Fruit fly (Drosophila melanogaster) whole organism, embryonic: ENCODE measurements around the gene CG42792.

Experiments used
- Adf1 ChIP-seq: fragments of 200-800 bp; sonication (Bioruptor generic); IDR thresholded peaks from 2 replicates; pipeline ENCODE4 v1.3.6; 2022; ENCODE audit warnings: missing biosample characterization, missing genetic modification characterization
- Antp ChIP-seq: fragments of 200-800 bp; sonication (Bioruptor generic); optimal IDR thresholded peaks from 3 replicates; lab custom pipeline; 2016; ENCODE audit warnings: missing biosample characterization, missing genetic modification characterization
- Awh ChIP-seq: fragments of 200-800 bp; sonication (Bioruptor generic); IDR thresholded peaks from 2 replicates; pipeline ENCODE4, ENCODE4 v1.3.6; 2022; ENCODE audit warnings: missing biosample characterization, missing genetic modification characterization
- CG10366 ChIP-seq: fragments of 200-800 bp; sonication (Bioruptor generic); IDR thresholded peaks from 2 replicates; pipeline ENCODE4 v1.3.6; 2022; ENCODE audit warnings: missing biosample characterization, missing genetic modification characterization
- CG10543 ChIP-seq: fragments of 200-800 bp; sonication (Bioruptor generic); optimal IDR thresholded peaks from 3 replicates; lab custom pipeline; 2017; ENCODE audit warnings: missing biosample characterization, mild to moderate bottlenecking, missing genetic modification characterization, moderate library complexity
- CG11085 ChIP-seq: fragments of 200-800 bp; sonication (Bioruptor generic); IDR thresholded peaks from 2 replicates; pipeline ENCODE4 v1.3.6; 2022; ENCODE audit warnings: missing biosample characterization, missing genetic modification characterization
- CG12071 ChIP-seq: fragments of 200-800 bp; sonication (Bioruptor generic); optimal IDR thresholded peaks from 3 replicates; lab custom pipeline; 2018; ENCODE audit warnings: missing biosample characterization, mild to moderate bottlenecking, missing genetic modification characterization
- CG1233 ChIP-seq: fragments of 200-800 bp; sonication (Bioruptor generic); optimal IDR thresholded peaks from 4 replicates; lab custom pipeline; 2018; ENCODE audit warnings: missing biosample characterization, mild to moderate bottlenecking, missing genetic modification characterization
- CG17612 ChIP-seq: fragments of 200-800 bp; sonication (Bioruptor generic); IDR thresholded peaks from 2 replicates; pipeline ENCODE4 v1.3.6; 2022; ENCODE audit warnings: missing biosample characterization, missing genetic modification characterization
- CG1792 ChIP-seq: fragments of 200-800 bp; sonication (Bioruptor generic); optimal IDR thresholded peaks from 2 replicates; lab custom pipeline; 2016; ENCODE audit warnings: missing biosample characterization, missing genetic modification characterization
- CG1832 ChIP-seq: fragments of 200-800 bp; sonication (Bioruptor generic); optimal IDR thresholded peaks from 2 replicates; lab custom pipeline; 2017; ENCODE audit warnings: missing biosample characterization, mild to moderate bottlenecking, missing genetic modification characterization, inconsistent platforms
- CG2120 ChIP-seq: fragments of 200-800 bp; sonication (Bioruptor generic); optimal IDR thresholded peaks from 3 replicates; lab custom pipeline; 2016; ENCODE audit warnings: missing biosample characterization, missing genetic modification characterization
- CG2712 ChIP-seq: fragments of 200-800 bp; optimal IDR thresholded peaks from 3 replicates; lab custom pipeline; 2019; ENCODE audit warnings: missing biosample characterization, mild to moderate bottlenecking, missing genetic modification characterization, moderate library complexity
- CG34422 ChIP-seq: fragments of 200-800 bp; sonication (Bioruptor generic); IDR thresholded peaks from 3 replicates; pipeline ENCODE4 v1.3.6; 2022; ENCODE audit warnings: missing biosample characterization, missing genetic modification characterization
- CG5180 ChIP-seq: fragments of 200-800 bp; sonication (Bioruptor generic); optimal IDR thresholded peaks from 3 replicates; lab custom pipeline; 2017; ENCODE audit warnings: missing biosample characterization, missing genetic modification characterization, mild to moderate bottlenecking, moderate library complexity, missing genetic modification reagents
- CG6254 ChIP-seq: fragments of 200-800 bp; sonication (Bioruptor generic); optimal IDR thresholded peaks from 3 replicates; lab custom pipeline; 2017; ENCODE audit warnings: mild to moderate bottlenecking, missing biosample characterization, missing genetic modification reagents, missing genetic modification characterization
- CG6689 ChIP-seq: fragments of 200-800 bp; sonication (Bioruptor generic); IDR thresholded peaks from 2 replicates; pipeline ENCODE4 v1.3.6; 2022; ENCODE audit warnings: missing biosample characterization, missing genetic modification characterization
- CG7987 ChIP-seq: fragments of 200-800 bp; sonication (Bioruptor generic); optimal IDR thresholded peaks from 2 replicates; lab custom pipeline; 2018; ENCODE audit warnings: missing biosample characterization, mild to moderate bottlenecking, missing genetic modification characterization, moderate library complexity
- CG8944 ChIP-seq: fragments of 200-800 bp; sonication (Bioruptor generic); optimal IDR thresholded peaks from 3 replicates; lab custom pipeline; 2016; ENCODE audit warnings: missing biosample characterization, missing genetic modification characterization
- CoRest ChIP-seq: fragments of 200-800 bp; sonication (Bioruptor generic); optimal IDR thresholded peaks from 3 replicates; lab custom pipeline; 2018; ENCODE audit warnings: missing biosample characterization, mild to moderate bottlenecking, missing genetic modification characterization, moderate library complexity
- D19A ChIP-seq: fragments of 200-800 bp; optimal IDR thresholded peaks from 3 replicates; lab custom pipeline; 2019; ENCODE audit warnings: missing biosample characterization, mild to moderate bottlenecking, missing genetic modification characterization, moderate library complexity
- Deaf1 ChIP-seq: fragments of 200-800 bp; optimal IDR thresholded peaks from 3 replicates; lab custom pipeline; 2019; ENCODE audit warnings: missing biosample characterization, mild to moderate bottlenecking, missing genetic modification characterization, moderate library complexity
- Dll ChIP-seq: fragments of 200-800 bp; sonication (Bioruptor generic); IDR thresholded peaks from 4 replicates; pipeline ENCODE4 v1.3.6; 2022; ENCODE audit warnings: missing biosample characterization, missing genetic modification characterization; ENCODE audit not compliant: partially characterized antibody
- Eip74EF ChIP-seq, 2 experiments: fragments of 200-800 bp in 1 of 2; fragments of >200 bp in 1 of 2; sonication (Bioruptor generic) in 1 of 2; optimal IDR thresholded peaks; 2 replicates each; lab custom pipeline; 2017 to 2019; ENCODE audit warnings: missing biosample characterization in 2 of 2, missing genetic modification characterization in 2 of 2, mild to moderate bottlenecking in 1 of 2, moderate library complexity in 1 of 2
- HLH3B ChIP-seq: fragments of 200-800 bp; sonication (Bioruptor generic); IDR thresholded peaks from 2 replicates; pipeline ENCODE4 v1.3.6; 2022; ENCODE audit warnings: missing biosample characterization, missing genetic modification characterization
- HLH4C ChIP-seq: fragments of 200-800 bp; sonication (Bioruptor generic); IDR thresholded peaks from 3 replicates; pipeline ENCODE4 v1.3.6; 2022; ENCODE audit warnings: missing biosample characterization, missing genetic modification characterization; ENCODE audit not compliant: partially characterized antibody
- Jarid2 ChIP-seq: fragments of 200-800 bp; sonication (Bioruptor generic); optimal IDR thresholded peaks from 3 replicates; lab custom pipeline; 2017; ENCODE audit warnings: mild to moderate bottlenecking, missing biosample characterization, missing genetic modification reagents, missing genetic modification characterization
- Med ChIP-seq: fragments of 200-800 bp; sonication (Bioruptor generic); peaks from one replicate; lab custom pipeline; 2016; ENCODE audit warnings: missing biosample characterization, missing genetic modification characterization, mild to moderate bottlenecking, inconsistent platforms, moderate library complexity
- Pdp1 ChIP-seq, 2 experiments: fragments of 200-800 bp; sonication (Bioruptor generic); optimal IDR thresholded peaks; 3 replicates each; lab custom pipeline; 2016; ENCODE audit warnings: missing biosample characterization in 2 of 2, missing genetic modification characterization in 2 of 2, mild to moderate bottlenecking in 1 of 2, moderate library complexity in 1 of 2
- Sry-δ ChIP-seq: fragments of 200-800 bp; sonication (Bioruptor generic); optimal IDR thresholded peaks from 2 replicates; lab custom pipeline; 2016; ENCODE audit warnings: missing biosample characterization, missing genetic modification characterization
- abd-A ChIP-seq: fragments of 200-800 bp; sonication (Bioruptor generic); optimal IDR thresholded peaks from 3 replicates; lab custom pipeline; 2019; ENCODE audit warnings: missing biosample characterization, mild to moderate bottlenecking, missing genetic modification characterization, moderate library complexity
- caup ChIP-seq: fragments of 200-800 bp; sonication (Bioruptor generic); optimal IDR thresholded peaks from 3 replicates; lab custom pipeline; 2017; ENCODE audit warnings: missing biosample characterization, mild to moderate bottlenecking, missing genetic modification characterization, moderate library complexity; ENCODE audit not compliant: severe bottlenecking
- chinmo ChIP-seq: fragments of 200-800 bp; sonication (Bioruptor generic); IDR thresholded peaks from 4 replicates; pipeline ENCODE4 v1.3.6; 2022; ENCODE audit warnings: missing biosample characterization, missing genetic modification characterization; ENCODE audit not compliant: partially characterized antibody
- corto ChIP-seq: fragments of 200-800 bp; sonication (Bioruptor generic); optimal IDR thresholded peaks from 2 replicates; lab custom pipeline; 2016; ENCODE audit warnings: missing biosample characterization, mild to moderate bottlenecking, missing genetic modification characterization, moderate library complexity
- da ChIP-seq: fragments of 200-800 bp; sonication (Bioruptor generic); optimal IDR thresholded peaks from 2 replicates; lab custom pipeline; 2016; ENCODE audit warnings: missing biosample characterization, missing genetic modification characterization
- danr ChIP-seq: fragments of 200-800 bp; sonication (Bioruptor generic); IDR thresholded peaks from 2 replicates; pipeline ENCODE4 v1.3.6; 2022; ENCODE audit warnings: missing biosample characterization, missing genetic modification characterization
- fru ChIP-seq: fragments of >200 bp; optimal IDR thresholded peaks from 2 replicates; lab custom pipeline; 2017
- ftz-f1 ChIP-seq: fragments of 200-800 bp; sonication (Bioruptor generic); optimal IDR thresholded peaks from 2 replicates; lab custom pipeline; 2016; ENCODE audit warnings: missing biosample characterization, missing genetic modification characterization
- luna ChIP-seq: fragments of 200-800 bp; sonication (Bioruptor generic); optimal IDR thresholded peaks from 2 replicates; lab custom pipeline; 2016; ENCODE audit warnings: missing biosample characterization, missing genetic modification characterization
- nmo ChIP-seq: fragments of 200-800 bp; sonication (Bioruptor generic); optimal IDR thresholded peaks from 2 replicates; lab custom pipeline; 2018; ENCODE audit warnings: missing biosample characterization, mild to moderate bottlenecking, missing genetic modification characterization, moderate library complexity
- onecut ChIP-seq: fragments of 200-800 bp; sonication (Bioruptor generic); IDR thresholded peaks from 2 replicates; pipeline ENCODE4 v1.3.6; 2022; ENCODE audit warnings: missing biosample characterization, missing genetic modification characterization
- rib ChIP-seq: fragments of 200-800 bp; sonication (Bioruptor generic); IDR thresholded peaks from 2 replicates; pipeline ENCODE4 v1.3.6; 2022; ENCODE audit warnings: missing biosample characterization, missing genetic modification characterization
- run ChIP-seq: fragments of 200-800 bp; sonication (Bioruptor generic); optimal IDR thresholded peaks from 3 replicates; lab custom pipeline; 2018; ENCODE audit warnings: missing biosample characterization, mild to moderate bottlenecking, missing genetic modification characterization
- salm ChIP-seq: fragments of 200-800 bp; sonication (Bioruptor generic); optimal IDR thresholded peaks from 2 replicates; lab custom pipeline; 2018; ENCODE audit warnings: missing biosample characterization, mild to moderate bottlenecking, missing genetic modification characterization
- sens ChIP-seq: fragments of 200-800 bp; sonication (Bioruptor generic); peaks from one replicate; lab custom pipeline; 2016; ENCODE audit warnings: missing biosample characterization, missing genetic modification characterization
- sr ChIP-seq: fragments of 200-800 bp; sonication (Bioruptor generic); IDR thresholded peaks from 3 replicates; pipeline ENCODE4 v1.3.6; 2022; ENCODE audit warnings: missing biosample characterization, missing genetic modification characterization
- sug ChIP-seq: fragments of 200-800 bp; optimal IDR thresholded peaks from 2 replicates; lab custom pipeline; 2019; ENCODE audit warnings: missing biosample characterization, mild to moderate bottlenecking, missing genetic modification characterization, moderate library complexity
- tll ChIP-seq, 2 experiments: fragments of 200-800 bp in 1 of 2; fragments of >200 bp in 1 of 2; sonication (Bioruptor generic) in 1 of 2; optimal IDR thresholded peaks; 2 replicates each; lab custom pipeline; 2017 to 2019; ENCODE audit warnings: missing biosample characterization in 2 of 2, missing genetic modification characterization in 2 of 2, mild to moderate bottlenecking in 1 of 2, moderate library complexity in 1 of 2

Gene CG42792

DNA sequence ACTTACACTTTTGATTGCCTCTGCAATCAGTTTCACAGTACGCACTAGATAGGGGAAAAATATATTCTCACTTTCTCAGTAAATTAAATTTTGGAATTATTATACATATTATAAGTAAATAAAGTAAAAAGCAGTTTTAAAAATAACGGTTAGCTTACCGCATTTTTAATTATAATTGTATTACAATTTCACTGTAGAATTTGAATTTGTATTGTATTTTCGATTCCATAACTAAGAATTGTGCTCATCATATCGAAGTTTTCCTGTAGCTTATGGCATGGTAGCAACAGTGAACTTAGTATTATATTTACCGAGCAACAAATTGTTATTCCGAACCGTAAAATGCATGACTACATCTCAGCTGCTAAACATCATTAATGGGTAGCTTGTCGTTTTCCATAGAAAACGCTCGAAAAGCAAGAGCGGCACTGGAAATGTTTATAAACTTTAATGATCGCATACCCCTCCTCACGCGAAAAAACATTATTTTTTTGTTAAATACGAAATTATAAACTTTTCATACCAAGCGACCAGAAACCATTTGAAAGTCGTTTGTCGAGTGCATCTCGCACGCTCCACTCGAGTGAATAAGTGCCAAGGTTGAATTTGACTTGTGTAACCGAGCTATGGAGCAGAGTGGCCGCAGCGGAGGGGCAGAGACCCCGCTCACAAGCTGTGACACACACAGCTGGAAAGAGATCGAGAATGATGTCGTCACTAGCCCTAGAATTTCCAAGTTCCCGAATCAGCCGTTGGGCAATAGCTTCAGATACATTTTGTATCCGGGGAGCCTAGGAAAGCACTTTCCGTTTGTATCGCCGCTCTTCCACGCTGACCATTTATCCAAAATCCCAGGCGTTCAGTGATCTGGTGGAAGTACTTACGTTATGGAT is 47.0 kb upstream of the CG42792 start (continued):
- TF ChIP-seq Antp (peak; percentile 10), Deaf1 (tag; lab: Kevin White, UChicago) (peak; percentile 75), CG1233 (GFP tag; lab: Kevin White, UChicago) (peak; percentile 86), fru (no peak), nmo (peak; percentile 93), run (peak; percentile 97), CG2712 (tag; lab: Kevin White, UChicago) (peak; percentile 96), Awh (peak; percentile 85), CG6689 (peak; percentile 92), CG34422 (GFP tag; lab: Robert Waterston, UW) (peak; percentile 86), caup (peak; percentile 82), sens (GFP tag; lab: Kevin White, UChicago) (peak; percentile 89), Jarid2 (GFP tag; lab: Kevin White, UChicago) (peak; percentile 67), Eip74EF (GFP tag; optimal IDR thresholded peaks at IDR 0.05; lab: Kevin White, UChicago) (peak in 1 of 2 experiments; percentile 56)

- TF ChIP-seq tll (GFP tag; optimal IDR thresholded peaks at IDR 0.05; lab: Kevin White, UChicago) (no peak), da (GFP tag; lab: Kevin White, UChicago) (no peak), CG10366 (GFP tag; lab: Robert Waterston, UW) (no peak), CG10543 (GFP tag; lab: Kevin White, UChicago) (peak; percentile 79), CG7987 (GFP tag; lab: Kevin White, UChicago) (no peak), onecut (no peak), rib (peak; percentile 8; the same call in 1 of the 2 replicates), Dll (GFP tag; lab: Robert Waterston, UW) (peak; percentile 32; the same call in 1 of the 4 replicates), danr (GFP tag; lab: Robert Waterston, UW) (no peak), luna (GFP tag; lab: Kevin White, UChicago) (no peak), CG17612 (GFP tag; lab: Robert Waterston, UW) (no peak), CG6254 (GFP tag; lab: Kevin White, UChicago) (no peak), CG1832 (GFP tag; lab: Kevin White, UChicago) (peak; percentile 92), CG1792 (GFP tag; lab: Kevin White, UChicago) (no peak), fru (no peak), CG8944 (no peak), Sry-δ (GFP tag; lab: Kevin White, UChicago) (no peak), abd-A (peak; percentile 80), D19A (tag; lab: Kevin White, UChicago) (no peak), HLH3B (GFP tag; lab: Robert Waterston, UW) (no peak), CG2120 (GFP tag; lab: Kevin White, UChicago) (no peak), salm (tag; lab: Kevin White, UChicago) (no peak), sr (peak; percentile 49; the same call in 1 of the 3 replicates), HLH4C (0 out of 3 replicates have a peak, but pooled peaks have one; percentile 5), chinmo (GFP tag; lab: Robert Waterston, UW) (peak; percentile 100), sug (tag; lab: Kevin White, UChicago) (peak; percentile 82), CG11085 (GFP tag; lab: Robert Waterston, UW) (no peak), Adf1 (peak; percentile 3; the same call in 1 of the 2 replicates), CG5180 (GFP tag; lab: Kevin White, UChicago) (no peak), Med (GFP tag; lab: Kevin White, UChicago) (peak; percentile 47), corto (GFP tag; lab: Kevin White, UChicago) (no peak), CG12071 (GFP tag; lab: Kevin White, UChicago) (no peak), CoRest (tag; lab: Kevin White, UChicago) (no peak), ftz-f1 (GFP tag; lab: Kevin White, UChicago) (peak; percentile 100), Pdp1 (GFP tag; optimal IDR thresholded peaks at IDR 0.05; lab: Kevin White, UChicago) (no peak)
These were observed 46.3 kb upstream of the CG42792 start for dm6 chr2L:15911591-15912007.
